Worm (Caenorhabditis elegans): ENCODE results near the gene Y43C5A.2.

Gene Y43C5A.2

ce11 chrIV:10276960-10277359, 7.3 kb downstream of the Y43C5A.2 start, which contains the start of gene Y43C5A.7:
TSS of gene Y43C5A.7 (plus strand) at chrIV:10277260.
- TF ChIP-seq ceh-22 (tag; optimal IDR thresholded peaks at IDR 0.05) (no peak), ceh-9 (tag; optimal IDR thresholded peaks at IDR 0.05) (no peak), tbx-7 (tag; optimal IDR thresholded peaks at IDR 0.05) (no peak), ceh-31 (tag; optimal IDR thresholded peaks at IDR 0.05) (no peak), ref-2 (tag; optimal IDR thresholded peaks at IDR 0.05) (no peak), unc-3 (GFP tag; conservative IDR thresholded peaks at IDR 0.05) (no peak), unc-3 (tag; optimal IDR thresholded peaks at IDR 0.05) (no peak), gmeb-2 (tag; optimal IDR thresholded peaks at IDR 0.05) (no peak), ets-4 (tag; optimal IDR thresholded peaks at IDR 0.05) (no peak)

ce11 chrIV:10277716-10278115, 8.0 kb downstream of the Y43C5A.2 start, which contains the start of gene Y43C5A.4:
TSS of gene Y43C5A.4 (plus strand) at chrIV:10278016.
- TF ChIP-seq gmeb-2 (tag; optimal IDR thresholded peaks at IDR 0.05) (no peak), ceh-34 (tag; optimal IDR thresholded peaks at IDR 0.05) (no peak), eyg-1 (tag; optimal IDR thresholded peaks at IDR 0.05) (no peak), unc-42 (tag; optimal IDR thresholded peaks at IDR 0.05) (no peak), ets-4 (tag; optimal IDR thresholded peaks at IDR 0.05) (no peak), lin-11 (tag; optimal IDR thresholded peaks at IDR 0.05) (no peak), nhr-232 (tag; optimal IDR thresholded peaks at IDR 0.05) (no peak), ceh-2 (tag; optimal IDR thresholded peaks at IDR 0.05) (no peak), ceh-9 (tag; optimal IDR thresholded peaks at IDR 0.05) (no peak), hlh-8 (tag; optimal IDR thresholded peaks at IDR 0.05) (no peak)

ce11 chrIV:10281482-10281881, 11.8 kb downstream of the Y43C5A.2 start, which contains the start of gene thk-1:
TSS of gene thk-1 (minus strand) at chrIV:10281582.
- TF ChIP-seq Y22D7AL.16 (tag; optimal IDR thresholded peaks at IDR 0.05) (no peak), dve-1 (tag; optimal IDR thresholded peaks at IDR 0.05) (no peak), syd-9 (tag; optimal IDR thresholded peaks at IDR 0.05) (no peak), fkh-6 (tag; optimal IDR thresholded peaks at IDR 0.05) (no peak), pqm-1 (tag; optimal IDR thresholded peaks at IDR 0.05) (no peak), rnt-1 (tag; optimal IDR thresholded peaks at IDR 0.05) (no peak), ama-1 (optimal IDR thresholded peaks at IDR 0.05) (no peak), sox-2 (GFP tag; IDR thresholded peaks at IDR 0.05) (no peak), ceh-19 (GFP tag; optimal IDR thresholded peaks at IDR 0.05) (no peak), ceh-48 (tag; optimal IDR thresholded peaks at IDR 0.05) (no peak), ceh-30 (tag; optimal IDR thresholded peaks at IDR 0.05) (no peak), hlh-8 (tag; optimal IDR thresholded peaks at IDR 0.05) (no peak), C38D4.7 (GFP tag; optimal IDR thresholded peaks at IDR 0.05) (no peak), ceh-24 (tag; optimal IDR thresholded peaks at IDR 0.05) (no peak), unc-42 (tag; optimal IDR thresholded peaks at IDR 0.05) (no peak), pat-9 (tag; optimal IDR thresholded peaks at IDR 0.05) (no peak), pros-1 (tag; optimal IDR thresholded peaks at IDR 0.05) (no peak), zip-5 (tag; optimal IDR thresholded peaks at IDR 0.05) (no peak), sdc-2 (tag; optimal IDR thresholded peaks at IDR 0.05) (no peak), unc-3 (GFP tag; conservative IDR thresholded peaks at IDR 0.05) (no peak), unc-3 (tag; optimal IDR thresholded peaks at IDR 0.05) (no peak)

- TF ChIP-seq fkh-10 (GFP tag; optimal IDR thresholded peaks at IDR 0.05) (no peak), hlh-8 (tag; optimal IDR thresholded peaks at IDR 0.05) (no peak), ets-4 (tag; optimal IDR thresholded peaks at IDR 0.05) (no peak), K02D7.2 (tag; optimal IDR thresholded peaks at IDR 0.05) (no peak), pag-3 (tag; optimal IDR thresholded peaks at IDR 0.05; ENCODE audit: borderline replicate concordance) (no peak), gmeb-2 (tag; optimal IDR thresholded peaks at IDR 0.05) (no peak), ceh-18 (tag; optimal IDR thresholded peaks at IDR 0.05) (peak; percentile 6), tbx-2 (tag; optimal IDR thresholded peaks at IDR 0.05) (peak; percentile 65), ceh-34 (tag; optimal IDR thresholded peaks at IDR 0.05) (peak; percentile 12), unc-42 (tag; optimal IDR thresholded peaks at IDR 0.05) (peak; percentile 42), nfya-1 (tag; optimal IDR thresholded peaks at IDR 0.05) (peak; percentile 84), ceh-31 (tag; optimal IDR thresholded peaks at IDR 0.05) (peak; percentile 54), odd-2 (tag; optimal IDR thresholded peaks at IDR 0.05) (no peak), ref-2 (tag; optimal IDR thresholded peaks at IDR 0.05) (no peak), F13H6.1 (tag; optimal IDR thresholded peaks at IDR 0.05) (peak; percentile 12), rnt-1 (tag; optimal IDR thresholded peaks at IDR 0.05) (peak; percentile 14)
These were observed 14.7 kb downstream of the Y43C5A.2 start, which contains the start of gene rad-51 for ce11 chrIV:10284194-10284910. TSS of gene rad-51 (minus strand) at chrIV:10284244.
